Worm (Caenorhabditis elegans): Measurements from ENCODE around the gene hhat-2.

Gene hhat-2

DNA sequence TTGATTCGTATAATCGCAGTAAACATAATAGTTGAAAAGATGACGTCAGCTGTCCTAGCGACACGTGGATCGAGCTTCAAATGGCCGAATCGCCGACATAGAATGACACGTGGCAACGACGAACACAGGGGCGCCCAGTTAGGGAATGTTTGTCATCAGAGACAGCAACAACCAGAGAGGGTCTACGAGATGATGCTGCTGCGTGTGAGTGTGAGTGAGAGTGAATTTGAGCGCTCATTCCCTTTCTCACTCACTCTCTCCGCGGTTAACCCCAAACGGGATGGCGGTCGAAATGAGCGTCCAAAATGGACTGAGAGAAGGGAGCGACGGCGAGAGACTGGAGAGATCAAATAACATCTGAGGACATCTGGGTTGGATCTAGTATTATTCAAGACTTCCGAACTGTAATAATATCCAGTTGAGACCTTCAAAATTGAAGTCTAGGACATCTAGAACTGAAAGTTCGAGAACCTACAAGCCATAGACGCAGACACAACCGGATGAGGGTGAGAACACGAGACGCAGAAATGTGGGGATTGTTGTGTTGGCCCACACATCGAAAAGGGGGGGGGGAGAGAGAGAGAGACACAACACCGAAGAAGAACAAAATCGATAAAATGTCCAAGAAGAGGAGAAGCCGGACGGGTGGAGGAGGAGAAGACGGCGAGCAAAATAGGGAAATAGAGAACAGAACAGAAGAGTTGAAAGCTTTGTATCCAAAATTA lies 34.9 kb downstream of the hhat-2 start (continued):
- TF ChIP-seq ccch-3 (GFP tag; optimal IDR thresholded peaks at IDR 0.05) (no peak), Y95B8A.8 (GFP tag; IDR thresholded peaks at IDR 0.05) (no peak), F22D6.2 (tag; optimal IDR thresholded peaks at IDR 0.05) (no peak), attf-6 (GFP tag; IDR thresholded peaks at IDR 0.05) (no peak), rpc-1 (optimal IDR thresholded peaks at IDR 0.05) (no peak), rpc-1 (tag; optimal IDR thresholded peaks at IDR 0.05) (no peak), attf-5 (GFP tag; optimal IDR thresholded peaks at IDR 0.05) (peak; percentile 62), sdz-38 (tag; optimal IDR thresholded peaks at IDR 0.05) (no peak), bed-2 (GFP tag; IDR thresholded peaks at IDR 0.05) (no peak), tbp1 (GFP tag; optimal IDR thresholded peaks at IDR 0.05) (no peak), lsl-1 (GFP tag; optimal IDR thresholded peaks at IDR 0.05) (no peak), F55B11.4 (tag; optimal IDR thresholded peaks at IDR 0.05; ENCODE audit: borderline replicate concordance, insufficient read depth) (no peak), hlh-26 (GFP tag; conservative IDR thresholded peaks at IDR 0.05) (no peak), ZK185.1 (tag; optimal IDR thresholded peaks at IDR 0.05; ENCODE audit: poor library complexity, severe bottlenecking) (no peak), dpl-1 (GFP tag; optimal IDR thresholded peaks at IDR 0.05) (no peak), tbx-9 (tag; optimal IDR thresholded peaks at IDR 0.05; ENCODE audit: borderline replicate concordance) (no peak), F57A8.1 (GFP tag; optimal IDR thresholded peaks at IDR 0.05) (no peak), unc-62 (GFP tag; optimal IDR thresholded peaks at IDR 0.05) (no peak), ztf-3 (GFP tag; optimal IDR thresholded peaks at IDR 0.05) (no peak), F39B2.1 (GFP tag; IDR thresholded peaks at IDR 0.05) (no peak), Y56A3A.18 (GFP tag; IDR thresholded peaks at IDR 0.05) (no peak), ama-1 (optimal IDR thresholded peaks at IDR 0.05) (peak; percentile 34), ama-1 (GFP tag; optimal IDR thresholded peaks at IDR 0.05) (no peak), D2030.7 (GFP tag; IDR thresholded peaks at IDR 0.05) (no peak), aptf-3 (GFP tag; IDR thresholded peaks at IDR 0.05) (no peak), somi-1 (GFP tag; optimal IDR thresholded peaks at IDR 0.05) (no peak), lin-35 (GFP tag; optimal IDR thresholded peaks at IDR 0.05) (peak in 1 of 3 experiments; percentile 13), zfh-2 (GFP tag; conservative IDR thresholded peaks at IDR 0.05) (peak; percentile 51; the same call in 1 of the 2 replicates), attf-3 (GFP tag; conservative IDR thresholded peaks at IDR 0.05) (0 out of 2 replicates have a peak, but pooled peaks have one; percentile 23), nfyb-1 (GFP tag; IDR thresholded peaks at IDR 0.05) (0 out of 2 replicates have a peak, but pooled peaks have one; percentile 30), hlh-12 (tag; optimal IDR thresholded peaks at IDR 0.05) (no peak), F23B12.7 (tag; optimal IDR thresholded peaks at IDR 0.05; ENCODE audit: insufficient read depth) (no peak), madf-8 (GFP tag; conservative IDR thresholded peaks at IDR 0.05) (no peak), ztf-28 (GFP tag; IDR thresholded peaks at IDR 0.05) (no peak), ztf-22 (GFP tag; optimal IDR thresholded peaks at IDR 0.05) (no peak), atf-7 (tag; optimal IDR thresholded peaks at IDR 0.05) (peak; percentile 17), B0019.2 (GFP tag; conservative IDR thresholded peaks at IDR 0.05) (no peak), mel-28 (tag; optimal IDR thresholded peaks at IDR 0.05; ENCODE audit: borderline replicate concordance) (no peak), nhr-179 (tag; optimal IDR thresholded peaks at IDR 0.05) (no peak), egl-44 (GFP tag; IDR thresholded peaks at IDR 0.05) (no peak), cebp-2 (GFP tag; IDR thresholded peaks at IDR 0.05) (no peak), lag-1 (GFP tag; IDR thresholded peaks at IDR 0.05) (no peak), hmg-1.2 (GFP tag; IDR thresholded peaks at IDR 0.05) (peak; percentile 48; the same call in 1 of the 2 replicates), nhr-120 (GFP tag; IDR thresholded peaks at IDR 0.05) (no peak), F57C9.4 (tag; optimal IDR thresholded peaks at IDR 0.05) (no peak), mxl-1 (tag; optimal IDR thresholded peaks at IDR 0.05) (no peak), nhr-80 (tag; optimal IDR thresholded peaks at IDR 0.05) (peak; percentile 64), fkh-3 (tag; optimal IDR thresholded peaks at IDR 0.05) (no peak), efl-1 (GFP tag; optimal IDR thresholded peaks at IDR 0.05) (no peak)

All from whole organism, young adult.